Fruit fly (Drosophila melanogaster): ENCODE results near the gene ppk8.
A peak's percentile ranks its signal among the peaks of the same experiment; 100 is the strongest.

dm6 chrX:3573438-3574250, 16.0 kb downstream of the ppk8 start, which contains the start of gene CG2875:
- no peak for TF ChIP-seq ovo (GFP tag; optimal IDR thresholded peaks at IDR 0.05)
- peak; percentile 70 for TF ChIP-seq kay (GFP tag; ENCODE audit: borderline replicate concordance)

Measured in whole organism, adult.